Fruit fly (Drosophila melanogaster) whole organism, embryonic: ENCODE data around the gene CG11350.

ENCODE experiments used
- Ada2b ChIP-seq: fragments of 200-800 bp; sonication (Bioruptor generic); IDR thresholded peaks from 2 replicates; pipeline ENCODE4 v1.3.6; 2022; ENCODE audit warnings: missing biosample characterization, missing genetic modification characterization
- Antp ChIP-seq: fragments of 200-800 bp; sonication (Bioruptor generic); optimal IDR thresholded peaks from 3 replicates; lab custom pipeline; 2016; ENCODE audit warnings: missing biosample characterization, missing genetic modification characterization
- Asciz ChIP-seq: fragments of 200-800 bp; sonication (Bioruptor generic); optimal IDR thresholded peaks from 2 replicates; lab custom pipeline; 2017; ENCODE audit warnings: missing biosample characterization, mild to moderate bottlenecking, missing genetic modification characterization, missing genetic modification reagents
- Atf6 ChIP-seq: fragments of 200-800 bp; sonication (Bioruptor generic); IDR thresholded peaks from 2 replicates; pipeline ENCODE4 v1.3.6; 2022; ENCODE audit warnings: missing biosample characterization, missing genetic modification characterization
- CG10462 ChIP-seq: fragments of 200-800 bp; sonication (Bioruptor generic); optimal IDR thresholded peaks from 2 replicates; lab custom pipeline; 2016; ENCODE audit warnings: missing biosample characterization, missing genetic modification characterization
- CG10959 ChIP-seq: fragments of 200-800 bp; sonication (Bioruptor generic); IDR thresholded peaks from 2 replicates; pipeline ENCODE4 v1.3.6; 2022; ENCODE audit warnings: missing biosample characterization, missing genetic modification characterization
- CG11093 ChIP-seq: fragments of 200-800 bp; sonication (Bioruptor generic); IDR thresholded peaks from 3 replicates; pipeline ENCODE4 v1.3.6; 2022; ENCODE audit warnings: missing biosample characterization, missing genetic modification characterization
- CG11504 ChIP-seq: fragments of 200-800 bp; sonication (Bioruptor generic); optimal IDR thresholded peaks from 3 replicates; lab custom pipeline; 2019; ENCODE audit warnings: missing biosample characterization, mild to moderate bottlenecking, missing genetic modification characterization, moderate library complexity
- CG12659 ChIP-seq: fragments of 200-800 bp; sonication (Bioruptor generic); optimal IDR thresholded peaks from 3 replicates; lab custom pipeline; 2017; ENCODE audit warnings: mild to moderate bottlenecking, missing biosample characterization, missing genetic modification reagents, missing genetic modification characterization
- CG12744 ChIP-seq: fragments of 200-800 bp; sonication (Bioruptor generic); optimal IDR thresholded peaks from 2 replicates; lab custom pipeline; 2016; ENCODE audit warnings: missing biosample characterization, missing genetic modification characterization
- CG17802 ChIP-seq: fragments of 200-800 bp; sonication (Bioruptor generic); optimal IDR thresholded peaks from 2 replicates; lab custom pipeline; 2018; ENCODE audit warnings: missing biosample characterization, mild to moderate bottlenecking, missing genetic modification characterization, moderate library complexity
- CG18764 ChIP-seq: fragments of 200-800 bp; sonication (Bioruptor generic); optimal IDR thresholded peaks from 3 replicates; lab custom pipeline; 2016; ENCODE audit warnings: missing biosample characterization, missing genetic modification characterization
- CG2712 ChIP-seq: fragments of 200-800 bp; optimal IDR thresholded peaks from 3 replicates; lab custom pipeline; 2019; ENCODE audit warnings: missing biosample characterization, mild to moderate bottlenecking, missing genetic modification characterization, moderate library complexity
- CG30431 ChIP-seq: fragments of 200-800 bp; sonication (Bioruptor generic); optimal IDR thresholded peaks from 2 replicates; lab custom pipeline; 2017; ENCODE audit warnings: missing biosample characterization, missing genetic modification characterization
- CG31365 ChIP-seq: fragments of 200-800 bp; sonication (Bioruptor generic); optimal IDR thresholded peaks from 2 replicates; lab custom pipeline; 2018; ENCODE audit warnings: missing biosample characterization, mild to moderate bottlenecking, missing genetic modification characterization
- CG3407 ChIP-seq: fragments of 200-800 bp; sonication (Bioruptor generic); optimal IDR thresholded peaks from 2 replicates; lab custom pipeline; 2018; ENCODE audit warnings: missing biosample characterization, mild to moderate bottlenecking, missing genetic modification characterization
- CG4404 ChIP-seq: fragments of 200-800 bp; sonication (Bioruptor generic); IDR thresholded peaks from 2 replicates; pipeline ENCODE4 v1.3.6; 2022; ENCODE audit warnings: missing biosample characterization, missing genetic modification characterization
- CG4854 ChIP-seq: fragments of 200-800 bp; sonication (Bioruptor generic); optimal IDR thresholded peaks from 2 replicates; lab custom pipeline; 2016; ENCODE audit warnings: missing biosample characterization, missing genetic modification characterization, inconsistent platforms
- CG5953 ChIP-seq: fragments of 200-800 bp; sonication (Bioruptor generic); IDR thresholded peaks from 2 replicates; pipeline ENCODE4 v1.3.6; 2022; ENCODE audit warnings: missing biosample characterization, missing genetic modification characterization
- CG6175 ChIP-seq: fragments of 200-800 bp; sonication (Bioruptor generic); IDR thresholded peaks from 3 replicates; pipeline ENCODE4 v1.3.6; 2022; ENCODE audit warnings: missing biosample characterization, missing genetic modification characterization
- CG8944 ChIP-seq: fragments of 200-800 bp; sonication (Bioruptor generic); optimal IDR thresholded peaks from 3 replicates; lab custom pipeline; 2016; ENCODE audit warnings: missing biosample characterization, missing genetic modification characterization
- CG9727 ChIP-seq: fragments of 200-800 bp; sonication (Bioruptor generic); optimal IDR thresholded peaks from 3 replicates; lab custom pipeline; 2017; ENCODE audit warnings: missing biosample characterization, mild to moderate bottlenecking, missing genetic modification characterization
- CG9932 ChIP-seq: fragments of 200-800 bp; sonication (Bioruptor generic); IDR thresholded peaks from 2 replicates; pipeline ENCODE4 v1.3.6; 2022; ENCODE audit warnings: missing biosample characterization, missing genetic modification characterization
- D19B ChIP-seq: fragments of 200-800 bp; sonication (Bioruptor generic); optimal IDR thresholded peaks from 2 replicates; lab custom pipeline; 2017; ENCODE audit warnings: missing biosample characterization, mild to moderate bottlenecking, missing genetic modification characterization
- Elba2 ChIP-seq: fragments of 200-800 bp; sonication (Bioruptor generic); optimal IDR thresholded peaks from 3 replicates; lab custom pipeline; 2016; ENCODE audit warnings: missing biosample characterization, missing genetic modification characterization
- Fer1 ChIP-seq: fragments of 200-800 bp; sonication (Bioruptor generic); optimal IDR thresholded peaks from 2 replicates; lab custom pipeline; 2017; ENCODE audit warnings: missing biosample characterization, mild to moderate bottlenecking, missing genetic modification characterization
- H2.0 ChIP-seq: fragments of 200-800 bp; sonication (Bioruptor generic); IDR thresholded peaks from 2 replicates; pipeline ENCODE4 v1.3.6; 2022; ENCODE audit warnings: missing biosample characterization, missing genetic modification characterization
- HLHmδ ChIP-seq: fragments of 200-800 bp; sonication (Bioruptor generic); optimal IDR thresholded peaks from 2 replicates; lab custom pipeline; 2018; ENCODE audit warnings: missing biosample characterization, mild to moderate bottlenecking, missing genetic modification characterization, moderate library complexity
- Hey ChIP-seq: fragments of 200-800 bp; sonication (Bioruptor generic); optimal IDR thresholded peaks from 3 replicates; lab custom pipeline; 2018; ENCODE audit warnings: missing biosample characterization, mild to moderate bottlenecking, missing genetic modification characterization
- Hr78 ChIP-seq, 2 experiments: fragments of 200-800 bp in 1 of 2; fragments of >200 bp in 1 of 2; sonication (Bioruptor generic) in 1 of 2; optimal IDR thresholded peaks; 2 replicates each; lab custom pipeline; 2017 to 2019; ENCODE audit warnings: missing biosample characterization in 2 of 2, missing genetic modification characterization in 2 of 2, mild to moderate bottlenecking in 1 of 2, moderate library complexity in 1 of 2
- NC2β ChIP-seq: fragments of 200-800 bp; sonication (Bioruptor generic); optimal IDR thresholded peaks from 2 replicates; lab custom pipeline; 2016; ENCODE audit warnings: missing biosample characterization, missing genetic modification characterization
- Poxn ChIP-seq: fragments of 200-800 bp; sonication (Bioruptor generic); IDR thresholded peaks from 2 replicates; pipeline ENCODE4 v1.3.6; 2022; ENCODE audit warnings: missing biosample characterization, missing genetic modification characterization
- Ptx1 ChIP-seq: fragments of 200-800 bp; sonication (Bioruptor generic); IDR thresholded peaks from 2 replicates; pipeline ENCODE4 v1.3.6; 2022; ENCODE audit warnings: missing biosample characterization, missing genetic modification characterization
- Usf ChIP-seq: fragments of 200-800 bp; sonication (Bioruptor generic); optimal IDR thresholded peaks from 2 replicates; lab custom pipeline; 2017; ENCODE audit warnings: missing genotype, missing biosample characterization, missing genetic modification characterization
- ac ChIP-seq: fragments of 200-800 bp; sonication (Bioruptor generic); optimal IDR thresholded peaks from 3 replicates; lab custom pipeline; 2017; ENCODE audit warnings: missing biosample characterization, mild to moderate bottlenecking, missing genetic modification characterization
- dpn ChIP-seq, 2 experiments: fragments of 200-800 bp; sonication (Bioruptor generic); optimal IDR thresholded peaks; 3 replicates each; lab custom pipeline; 2016; ENCODE audit warnings: missing biosample characterization in 2 of 2, missing genetic modification characterization in 2 of 2
- dysf ChIP-seq: fragments of 200-800 bp; sonication (Bioruptor generic); IDR thresholded peaks from 3 replicates; pipeline ENCODE4 v1.3.6; 2022; ENCODE audit warnings: missing biosample characterization, missing genetic modification characterization
- eyg ChIP-seq: fragments of 200-800 bp; sonication (Bioruptor generic); optimal IDR thresholded peaks from 3 replicates; lab custom pipeline; 2016; ENCODE audit warnings: missing biosample characterization, missing genetic modification characterization
- fru ChIP-seq: fragments of >200 bp; optimal IDR thresholded peaks from 2 replicates; lab custom pipeline; 2017
- gcm2 ChIP-seq: fragments of 200-800 bp; sonication (Bioruptor generic); optimal IDR thresholded peaks from 2 replicates; lab custom pipeline; 2016; ENCODE audit warnings: missing biosample characterization, missing genetic modification characterization
- hkb ChIP-seq, 2 experiments: fragments of 200-800 bp in 1 of 2; fragments of >200 bp in 1 of 2; sonication (Bioruptor generic) in 1 of 2; IDR thresholded peaks in 1 of 2; optimal IDR thresholded peaks in 1 of 2; 2 replicates each; pipeline versions ENCODE4 v1.3.6 to Lab custom; 2017 to 2022; ENCODE audit warnings: missing biosample characterization in 1 of 2, missing genetic modification characterization in 1 of 2
- lbe ChIP-seq: fragments of 200-800 bp; sonication (Bioruptor generic); optimal IDR thresholded peaks from 2 replicates; lab custom pipeline; 2016; ENCODE audit warnings: missing biosample characterization, mild to moderate bottlenecking, missing genetic modification characterization
- nerfin-1 ChIP-seq: fragments of 200-800 bp; sonication (Bioruptor generic); optimal IDR thresholded peaks from 3 replicates; lab custom pipeline; 2019; ENCODE audit warnings: missing biosample characterization, mild to moderate bottlenecking, missing genetic modification characterization, moderate library complexity
- oc ChIP-seq: fragments of 200-800 bp; sonication (Bioruptor generic); optimal IDR thresholded peaks from 2 replicates; lab custom pipeline; 2018; ENCODE audit warnings: missing biosample characterization, mild to moderate bottlenecking, missing genetic modification characterization, moderate library complexity
- p53 ChIP-seq: fragments of 200-800 bp; sonication (Bioruptor generic); optimal IDR thresholded peaks from 2 replicates; lab custom pipeline; 2016; ENCODE audit warnings: missing biosample characterization, missing genetic modification characterization
- pfk ChIP-seq: fragments of 200-800 bp; sonication (Bioruptor generic); optimal IDR thresholded peaks from 2 replicates; lab custom pipeline; 2018; ENCODE audit warnings: missing biosample characterization, mild to moderate bottlenecking, missing genetic modification characterization, moderate library complexity
- pho ChIP-seq: fragments of 200-800 bp; sonication (Bioruptor generic); optimal IDR thresholded peaks from 2 replicates; lab custom pipeline; 2016; ENCODE audit warnings: missing biosample characterization, missing genetic modification characterization
- pita ChIP-seq: fragments of 200-800 bp; sonication (Bioruptor generic); optimal IDR thresholded peaks from 2 replicates; lab custom pipeline; 2017; ENCODE audit warnings: missing biosample characterization, mild to moderate bottlenecking, missing genetic modification characterization
- salm ChIP-seq: fragments of 200-800 bp; sonication (Bioruptor generic); optimal IDR thresholded peaks from 2 replicates; lab custom pipeline; 2018; ENCODE audit warnings: missing biosample characterization, mild to moderate bottlenecking, missing genetic modification characterization
- sens-2 ChIP-seq: fragments of 200-800 bp; sonication (Bioruptor generic); IDR thresholded peaks from 2 replicates; pipeline ENCODE4 v1.3.6; 2022; ENCODE audit warnings: missing biosample characterization, missing genetic modification characterization
- sima ChIP-seq: fragments of 200-800 bp; sonication (Bioruptor generic); optimal IDR thresholded peaks from 2 replicates; lab custom pipeline; 2016; ENCODE audit warnings: missing biosample characterization, missing genetic modification characterization

The CG11350 gene

DNA sequence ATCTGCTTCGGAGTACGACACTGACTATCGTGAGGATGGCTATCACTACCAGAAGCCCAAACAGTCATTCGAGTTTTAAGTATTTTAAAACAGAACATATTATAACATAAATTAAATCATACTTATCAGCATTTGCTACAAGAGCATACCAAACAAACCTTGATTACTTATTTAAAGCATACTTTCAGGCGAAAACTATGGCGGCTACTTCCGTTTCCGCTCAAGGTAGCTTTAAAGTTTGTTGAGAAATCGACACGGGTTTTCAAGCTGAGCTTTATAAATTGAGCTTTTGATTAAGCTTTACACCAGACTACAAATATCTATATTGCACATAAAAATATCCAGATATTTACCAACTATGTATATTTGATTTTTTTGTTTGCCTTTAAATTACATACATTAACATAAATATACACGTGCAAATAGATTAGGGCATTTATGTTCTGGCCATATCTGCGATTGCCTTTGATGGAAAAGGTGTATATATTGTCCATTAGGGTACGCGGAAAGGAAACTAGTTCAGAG, 7.6 kb upstream of the CG11350 start (continued):
- TF ChIP-seq HLHmδ (GFP tag; lab: Kevin White, UChicago), result peak; percentile 87
- peak; percentile 42 to 67 for TF ChIP-seq dpn (GFP tag; optimal IDR thresholded peaks at IDR 0.05; lab: Kevin White, UChicago)
- peak; percentile 74 for TF ChIP-seq CG11504 (tag; lab: Kevin White, UChicago)
- TF ChIP-seq Usf (GFP tag; lab: Kevin White, UChicago), result no peak
- TF ChIP-seq nerfin-1 (tag; lab: Kevin White, UChicago), result peak; percentile 76
- TF ChIP-seq Elba2, result no peak
- peak; percentile 32 for TF ChIP-seq p53 (GFP tag; lab: Kevin White, UChicago)
- TF ChIP-seq Antp (GFP tag; lab: Kevin White, UChicago), result no peak
- TF ChIP-seq Asciz (GFP tag; lab: Kevin White, UChicago), result peak; percentile 95
- peak; percentile 77 for TF ChIP-seq salm (tag; lab: Kevin White, UChicago)
- TF ChIP-seq pho (GFP tag; lab: Kevin White, UChicago), result peak; percentile 33
- peak; percentile 66 for TF ChIP-seq sima (GFP tag; lab: Kevin White, UChicago)
- peak; percentile 68 for TF ChIP-seq CG9727 (GFP tag; lab: Kevin White, UChicago)
- TF ChIP-seq CG8944 (GFP tag; lab: Kevin White, UChicago), result no peak
- TF ChIP-seq CG2712, result no peak
- no peak for TF ChIP-seq ac (GFP tag; lab: Kevin White, UChicago)
- TF ChIP-seq dysf (GFP tag; lab: Robert Waterston, UW), result peak; percentile 35; the same call in 1 of the 3 replicates
- TF ChIP-seq CG6175, result peak; percentile 47; the same call in 1 of the 3 replicates
- peak; percentile 48; the same call in 1 of the 2 replicates for TF ChIP-seq Ada2b
- TF ChIP-seq NC2β (GFP tag; lab: Kevin White, UChicago), result peak; percentile 77
- TF ChIP-seq oc (tag; lab: Kevin White, UChicago), result peak; percentile 70
- peak; percentile 4 for TF ChIP-seq CG10462 (GFP tag; lab: Kevin White, UChicago)
- peak; percentile 62 for TF ChIP-seq CG17802 (tag; lab: Kevin White, UChicago)
- no peak for TF ChIP-seq CG11093 (GFP tag; lab: Robert Waterston, UW)
- no peak for TF ChIP-seq Hr78 (GFP tag; optimal IDR thresholded peaks at IDR 0.05; lab: Kevin White, UChicago)
- peak; percentile 81 for TF ChIP-seq CG12659
- no peak for TF ChIP-seq pita (GFP tag; lab: Kevin White, UChicago)
- TF ChIP-seq lbe (GFP tag; lab: Kevin White, UChicago), result no peak
- TF ChIP-seq CG4854 (GFP tag; lab: Kevin White, UChicago), result peak; percentile 82
- peak; percentile 90 for TF ChIP-seq CG31365 (tag; lab: Kevin White, UChicago)
- TF ChIP-seq CG12744 (GFP tag; lab: Kevin White, UChicago), result peak; percentile 91
- TF ChIP-seq gcm2 (GFP tag; lab: Kevin White, UChicago), result peak; percentile 74
- peak; percentile 81 for TF ChIP-seq CG5953 (GFP tag; lab: Robert Waterston, UW)
- peak; percentile 79 for TF ChIP-seq pfk
- no peak for TF ChIP-seq Poxn (GFP tag; lab: Robert Waterston, UW)
- no peak for TF ChIP-seq fru (lab: Kevin White, UChicago)
- TF ChIP-seq CG9932, result peak; percentile 28; the same call in 1 of the 2 replicates
- TF ChIP-seq CG4404 (GFP tag; lab: Robert Waterston, UW), result no peak
- peak; percentile 79 for TF ChIP-seq Hey (tag; lab: Kevin White, UChicago)
- peak; percentile 78 for TF ChIP-seq CG3407 (GFP tag; lab: Kevin White, UChicago)
- TF ChIP-seq Ptx1 (GFP tag; lab: Robert Waterston, UW), result no peak; the same call in 1 of the 2 replicates
- peak; percentile 82 for TF ChIP-seq sens-2 (GFP tag; lab: Robert Waterston, UW)
- TF ChIP-seq D19B (GFP tag; lab: Kevin White, UChicago), result peak; percentile 61
- TF ChIP-seq CG18764, result peak; percentile 77
- no peak for TF ChIP-seq CG10959 (GFP tag; lab: Robert Waterston, UW)
- TF ChIP-seq Fer1 (GFP tag; lab: Kevin White, UChicago), result peak; percentile 97
- TF ChIP-seq eyg (GFP tag; lab: Kevin White, UChicago), result peak; percentile 72
- TF ChIP-seq CG30431 (GFP tag; lab: Kevin White, UChicago), result peak; percentile 25
- peak; percentile 57 for TF ChIP-seq H2.0
- TF ChIP-seq hkb (optimal IDR thresholded peaks at IDR 0.05; lab: Kevin White, UChicago), result no peak
- TF ChIP-seq hkb (GFP tag; IDR thresholded peaks at IDR 0.05; lab: Robert Waterston, UW), result peak; percentile 92
- TF ChIP-seq Atf6 (GFP tag; lab: Robert Waterston, UW), result peak; percentile 71
